Worm (Caenorhabditis elegans): ENCODE data around the gene scyl-1.

Gene scyl-1

ce11 chrV:13075432-13075831, 33.9 kb upstream of the scyl-1 start:
- no peak for TF ChIP-seq ztf-23 (GFP tag; IDR thresholded peaks at IDR 0.05)
- TF ChIP-seq klf-2 (GFP tag; conservative IDR thresholded peaks at IDR 0.05): no peak
- no peak for TF ChIP-seq ref-1 (GFP tag; conservative IDR thresholded peaks at IDR 0.05)
- TF ChIP-seq tab-1 (GFP tag; IDR thresholded peaks at IDR 0.05): no peak
- no peak for TF ChIP-seq flt-1 (GFP tag; IDR thresholded peaks at IDR 0.05)

ce11 chrV:13074148-13074547, 32.6 kb upstream of the scyl-1 start:
- TF ChIP-seq cog-1 (tag; optimal IDR thresholded peaks at IDR 0.05) (no peak), tab-1 (GFP tag; IDR thresholded peaks at IDR 0.05) (no peak)

ce11 chrV:13073145-13073544, 31.6 kb upstream of the scyl-1 start:
- TF ChIP-seq med-1 (GFP tag; optimal IDR thresholded peaks at IDR 0.05; ENCODE audit: insufficient read depth) (no peak), T22C8.4 (GFP tag; IDR thresholded peaks at IDR 0.05) (no peak), flt-1 (GFP tag; IDR thresholded peaks at IDR 0.05) (no peak), ztf-23 (GFP tag; IDR thresholded peaks at IDR 0.05) (no peak), ref-1 (GFP tag; conservative IDR thresholded peaks at IDR 0.05) (no peak), ztf-29 (GFP tag; IDR thresholded peaks at IDR 0.05) (no peak), tab-1 (GFP tag; IDR thresholded peaks at IDR 0.05) (no peak), cog-1 (tag; optimal IDR thresholded peaks at IDR 0.05) (no peak)

ce11 chrV:13071052-13071451, 29.5 kb upstream of the scyl-1 start, which contains the start of gene C34B4.3:
Gene C34B4.3 (minus strand): TSS chrV:13071152.
- TF ChIP-seq flt-1 (GFP tag; IDR thresholded peaks at IDR 0.05): no peak
- TF ChIP-seq tab-1 (GFP tag; IDR thresholded peaks at IDR 0.05): no peak
- no peak for TF ChIP-seq T22C8.4 (GFP tag; IDR thresholded peaks at IDR 0.05)
- no peak for TF ChIP-seq cog-1 (tag; optimal IDR thresholded peaks at IDR 0.05)
- TF ChIP-seq ref-1 (GFP tag; conservative IDR thresholded peaks at IDR 0.05): no peak
- no peak for TF ChIP-seq med-1 (GFP tag; optimal IDR thresholded peaks at IDR 0.05; ENCODE audit: insufficient read depth)
- TF ChIP-seq ztf-29 (GFP tag; IDR thresholded peaks at IDR 0.05): no peak
- no peak for TF ChIP-seq ztf-23 (GFP tag; IDR thresholded peaks at IDR 0.05)
- no peak for TF ChIP-seq klf-2 (GFP tag; conservative IDR thresholded peaks at IDR 0.05)

ce11 chrV:13070278-13070677, 28.8 kb upstream of the scyl-1 start:
- TF ChIP-seq T22C8.4 (GFP tag; IDR thresholded peaks at IDR 0.05): no peak
- TF ChIP-seq ztf-23 (GFP tag; IDR thresholded peaks at IDR 0.05): no peak
- no peak for TF ChIP-seq flt-1 (GFP tag; IDR thresholded peaks at IDR 0.05)
- no peak for TF ChIP-seq tab-1 (GFP tag; IDR thresholded peaks at IDR 0.05)
- TF ChIP-seq cog-1 (tag; optimal IDR thresholded peaks at IDR 0.05): no peak
- no peak for TF ChIP-seq klf-2 (GFP tag; conservative IDR thresholded peaks at IDR 0.05)
- TF ChIP-seq ref-1 (GFP tag; conservative IDR thresholded peaks at IDR 0.05): no peak
- no peak for TF ChIP-seq med-1 (GFP tag; optimal IDR thresholded peaks at IDR 0.05; ENCODE audit: insufficient read depth)
- no peak for TF ChIP-seq ztf-29 (GFP tag; IDR thresholded peaks at IDR 0.05)

- no peak for TF ChIP-seq ztf-29 (GFP tag; IDR thresholded peaks at IDR 0.05)
- no peak for TF ChIP-seq cog-1 (tag; optimal IDR thresholded peaks at IDR 0.05)
- no peak for TF ChIP-seq med-1 (GFP tag; optimal IDR thresholded peaks at IDR 0.05; ENCODE audit: insufficient read depth)
- no peak for TF ChIP-seq T22C8.4 (GFP tag; IDR thresholded peaks at IDR 0.05)
- TF ChIP-seq tab-1 (GFP tag; IDR thresholded peaks at IDR 0.05): no peak
- TF ChIP-seq flt-1 (GFP tag; IDR thresholded peaks at IDR 0.05): no peak
- no peak for TF ChIP-seq ref-1 (GFP tag; conservative IDR thresholded peaks at IDR 0.05)
- TF ChIP-seq ztf-23 (GFP tag; IDR thresholded peaks at IDR 0.05): no peak
- no peak for TF ChIP-seq klf-2 (GFP tag; conservative IDR thresholded peaks at IDR 0.05)
These were observed 22.6 kb upstream of the scyl-1 start for ce11 chrV:13064164-13064563.

- TF ChIP-seq med-1 (GFP tag; optimal IDR thresholded peaks at IDR 0.05; ENCODE audit: insufficient read depth): no peak
- TF ChIP-seq ztf-23 (GFP tag; IDR thresholded peaks at IDR 0.05): no peak
- TF ChIP-seq klf-2 (GFP tag; conservative IDR thresholded peaks at IDR 0.05): no peak
- no peak for TF ChIP-seq flt-1 (GFP tag; IDR thresholded peaks at IDR 0.05)
- no peak for TF ChIP-seq ztf-29 (GFP tag; IDR thresholded peaks at IDR 0.05)
- TF ChIP-seq tab-1 (GFP tag; IDR thresholded peaks at IDR 0.05): no peak
- no peak for TF ChIP-seq cog-1 (tag; optimal IDR thresholded peaks at IDR 0.05)
- TF ChIP-seq ref-1 (GFP tag; conservative IDR thresholded peaks at IDR 0.05): no peak
- TF ChIP-seq T22C8.4 (GFP tag; IDR thresholded peaks at IDR 0.05): no peak
These were observed 21.9 kb upstream of the scyl-1 start for ce11 chrV:13063402-13063801.

ce11 chrV:13061836-13062235, 20.3 kb upstream of the scyl-1 start, which contains the start of gene F42E8.1:
Gene F42E8.1 (plus strand): TSS chrV:13062136.
- TF ChIP-seq med-1 (GFP tag; optimal IDR thresholded peaks at IDR 0.05; ENCODE audit: insufficient read depth) (no peak), cog-1 (tag; optimal IDR thresholded peaks at IDR 0.05) (no peak), T22C8.4 (GFP tag; IDR thresholded peaks at IDR 0.05) (no peak), ztf-23 (GFP tag; IDR thresholded peaks at IDR 0.05) (no peak), klf-2 (GFP tag; conservative IDR thresholded peaks at IDR 0.05) (no peak), tab-1 (GFP tag; IDR thresholded peaks at IDR 0.05) (no peak), ref-1 (GFP tag; conservative IDR thresholded peaks at IDR 0.05) (no peak), ztf-29 (GFP tag; IDR thresholded peaks at IDR 0.05) (no peak), flt-1 (GFP tag; IDR thresholded peaks at IDR 0.05) (no peak)

- no peak for TF ChIP-seq flt-1 (GFP tag; IDR thresholded peaks at IDR 0.05)
- no peak for TF ChIP-seq cog-1 (tag; optimal IDR thresholded peaks at IDR 0.05)
- no peak for TF ChIP-seq tab-1 (GFP tag; IDR thresholded peaks at IDR 0.05)
- TF ChIP-seq T22C8.4 (GFP tag; IDR thresholded peaks at IDR 0.05): no peak
- no peak for TF ChIP-seq ztf-23 (GFP tag; IDR thresholded peaks at IDR 0.05)
- no peak for TF ChIP-seq ztf-29 (GFP tag; IDR thresholded peaks at IDR 0.05)
- TF ChIP-seq med-1 (GFP tag; optimal IDR thresholded peaks at IDR 0.05; ENCODE audit: insufficient read depth): no peak
- no peak for TF ChIP-seq klf-2 (GFP tag; conservative IDR thresholded peaks at IDR 0.05)
- no peak for TF ChIP-seq ref-1 (GFP tag; conservative IDR thresholded peaks at IDR 0.05)
These were observed 12.1 kb upstream of the scyl-1 start, which contains the start of gene srr-1 for ce11 chrV:13053635-13054034. Gene srr-1 (minus strand): TSS chrV:13053735.

- no peak for TF ChIP-seq med-1 (GFP tag; optimal IDR thresholded peaks at IDR 0.05; ENCODE audit: insufficient read depth)
- TF ChIP-seq cog-1 (tag; optimal IDR thresholded peaks at IDR 0.05): no peak
- no peak for TF ChIP-seq ztf-23 (GFP tag; IDR thresholded peaks at IDR 0.05)
- TF ChIP-seq T22C8.4 (GFP tag; IDR thresholded peaks at IDR 0.05): no peak
- TF ChIP-seq flt-1 (GFP tag; IDR thresholded peaks at IDR 0.05): no peak
- no peak for TF ChIP-seq klf-2 (GFP tag; conservative IDR thresholded peaks at IDR 0.05)
These were observed 7.7 kb upstream of the scyl-1 start, which contains the start of gene W07G4.8 for ce11 chrV:13049149-13049610. Gene W07G4.8 (minus strand): TSS chrV:13049560.

Measured in whole organism, midembryonic.